Fruit fly (Drosophila melanogaster): ENCODE results near the gene CG9853.
A peak's percentile ranks its signal among the peaks of the same experiment; 100 is the strongest.

The CG9853 gene

DNA sequence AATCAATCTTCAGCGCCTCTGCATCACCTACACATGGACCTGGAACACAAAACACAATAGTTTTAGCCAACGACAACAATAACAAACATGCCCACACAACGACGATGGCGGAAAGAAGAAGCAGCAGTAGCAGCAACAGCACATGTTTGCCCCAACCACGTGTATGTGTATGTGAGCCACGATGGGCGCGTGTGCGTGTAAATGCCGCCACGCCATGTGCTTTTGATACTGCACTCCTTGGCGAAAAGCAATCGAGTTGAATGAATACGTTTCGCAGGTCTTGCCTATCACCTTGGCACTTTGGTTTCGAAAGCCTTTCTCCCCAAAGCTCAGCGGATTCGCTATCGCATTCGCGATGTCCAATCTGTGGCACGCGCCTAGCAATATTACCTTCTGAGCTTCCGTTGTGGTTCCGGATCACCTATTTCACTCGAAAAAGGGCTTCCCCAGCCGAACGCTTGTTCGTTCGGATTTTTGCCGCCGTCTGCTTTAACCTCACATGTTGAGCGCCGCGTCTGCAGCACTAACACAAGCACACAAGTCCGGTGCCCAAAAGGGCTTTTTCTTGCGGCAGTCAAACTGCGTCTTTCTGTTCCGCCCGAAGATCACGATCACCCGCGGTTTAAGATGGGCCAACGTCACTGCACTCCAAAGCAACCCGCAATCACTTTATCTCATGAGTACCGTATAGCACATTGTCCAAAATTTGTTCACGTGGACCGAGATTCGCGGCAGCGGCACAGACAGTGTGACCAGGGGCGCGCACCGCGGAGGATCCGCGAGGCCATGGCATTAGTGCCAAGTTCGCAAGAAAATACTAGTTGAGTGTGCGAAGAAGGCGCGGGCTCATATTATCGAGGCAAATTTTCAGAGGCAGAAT lies 27.0 kb upstream of the CG9853 start, which contains the start of gene srl (continued):
- peak; percentile 86 for TF ChIP-seq CG7987 (GFP tag; optimal IDR thresholded peaks at IDR 0.05)
- TF ChIP-seq CG1832 (GFP tag; optimal IDR thresholded peaks at IDR 0.05), result no peak
- TF ChIP-seq CG33557 (GFP tag; optimal IDR thresholded peaks at IDR 0.05), result no peak
- TF ChIP-seq CG10321 (GFP tag; IDR thresholded peaks at IDR 0.05), result no peak
- TF ChIP-seq emc (GFP tag; optimal IDR thresholded peaks at IDR 0.05), result no peak
- TF ChIP-seq unc-4 (GFP tag; IDR thresholded peaks at IDR 0.05; ENCODE audit: partially characterized antibody), result no peak; the same call in 1 of the 2 replicates
- TF ChIP-seq Lpt (GFP tag; optimal IDR thresholded peaks at IDR 0.05), result no peak
- TF ChIP-seq knrl (GFP tag; IDR thresholded peaks at IDR 0.05; ENCODE audit: partially characterized antibody), result no peak
- no peak for TF ChIP-seq CG14860 (GFP tag; IDR thresholded peaks at IDR 0.05; ENCODE audit: partially characterized antibody)
- TF ChIP-seq unpg (GFP tag; optimal IDR thresholded peaks at IDR 0.05), result no peak
- peak; percentile 13 for TF ChIP-seq pfk (GFP tag; optimal IDR thresholded peaks at IDR 0.05)
- TF ChIP-seq CG15011 (GFP tag; optimal IDR thresholded peaks at IDR 0.05), result no peak
- no peak for TF ChIP-seq lbe (GFP tag; optimal IDR thresholded peaks at IDR 0.05)
- TF ChIP-seq HLH54F (GFP tag; optimal IDR thresholded peaks at IDR 0.05), result no peak
- TF ChIP-seq ems (GFP tag; optimal IDR thresholded peaks at IDR 0.05), result no peak
- TF ChIP-seq CG3995 (GFP tag; optimal IDR thresholded peaks at IDR 0.05), result peak; percentile 9
- TF ChIP-seq Kr (GFP tag; optimal IDR thresholded peaks at IDR 0.05), result no peak
- peak; percentile 76 for TF ChIP-seq sr (GFP tag; IDR thresholded peaks at IDR 0.05)
- no peak for TF ChIP-seq CG3838 (GFP tag; optimal IDR thresholded peaks at IDR 0.05)
- no peak for TF ChIP-seq inv (GFP tag; IDR thresholded peaks at IDR 0.05; ENCODE audit: partially characterized antibody)
- TF ChIP-seq scrt (GFP tag; optimal IDR thresholded peaks at IDR 0.05), result peak; percentile 23
- peak; percentile 70 for TF ChIP-seq CG2116 (GFP tag; optimal IDR thresholded peaks at IDR 0.05)
- peak; percentile 12; the same call in 1 of the 2 replicates for TF ChIP-seq Xrp1 (GFP tag; IDR thresholded peaks at IDR 0.05)
- TF ChIP-seq CG2120 (GFP tag; optimal IDR thresholded peaks at IDR 0.05), result no peak
- TF ChIP-seq Drgx (GFP tag; IDR thresholded peaks at IDR 0.05), result no peak
- TF ChIP-seq CG4854 (GFP tag; optimal IDR thresholded peaks at IDR 0.05), result no peak
- TF ChIP-seq CG6683 (GFP tag; optimal IDR thresholded peaks at IDR 0.05), result no peak
- peak; percentile 14 for TF ChIP-seq CHES-1-like (GFP tag; optimal IDR thresholded peaks at IDR 0.05)
- TF ChIP-seq Ravus (GFP tag; IDR thresholded peaks at IDR 0.05), result no peak
- no peak for TF ChIP-seq chn (GFP tag; optimal IDR thresholded peaks at IDR 0.05)
- no peak for TF ChIP-seq tgo (GFP tag; IDR thresholded peaks at IDR 0.05)
- TF ChIP-seq hb (GFP tag; IDR thresholded peaks at IDR 0.05; ENCODE audit: partially characterized antibody), result no peak
- no peak for TF ChIP-seq CG18619 (GFP tag; optimal IDR thresholded peaks at IDR 0.05)
- no peak for TF ChIP-seq Dek (tag; optimal IDR thresholded peaks at IDR 0.05)
- no peak for TF ChIP-seq CG10959 (GFP tag; IDR thresholded peaks at IDR 0.05)
- no peak for TF ChIP-seq fu2 (GFP tag; optimal IDR thresholded peaks at IDR 0.05)
- no peak for TF ChIP-seq CG14965 (GFP tag; optimal IDR thresholded peaks at IDR 0.05; ENCODE audit: borderline replicate concordance)
- TF ChIP-seq CG4360 (GFP tag; IDR thresholded peaks at IDR 0.05), result no peak
- TF ChIP-seq CG30403 (GFP tag; optimal IDR thresholded peaks at IDR 0.05), result no peak
- TF ChIP-seq fru (optimal IDR thresholded peaks at IDR 0.05), result no peak
- no peak for TF ChIP-seq Atf-2 (GFP tag; optimal IDR thresholded peaks at IDR 0.05)
- TF ChIP-seq HHEX (GFP tag; optimal IDR thresholded peaks at IDR 0.05), result no peak
- TF ChIP-seq CG30431 (GFP tag; optimal IDR thresholded peaks at IDR 0.05), result no peak
- no peak for TF ChIP-seq Nf-YB (GFP tag; optimal IDR thresholded peaks at IDR 0.05)
- TF ChIP-seq Abd-B (GFP tag; optimal IDR thresholded peaks at IDR 0.05), result no peak
- TF ChIP-seq cato (GFP tag; optimal IDR thresholded peaks at IDR 0.05; ENCODE audit: borderline replicate concordance), result no peak
- no peak for TF ChIP-seq mld (GFP tag; IDR thresholded peaks at IDR 0.05; ENCODE audit: partially characterized antibody)
- no peak for TF ChIP-seq tx (GFP tag; optimal IDR thresholded peaks at IDR 0.05)
- TF ChIP-seq GATAe (GFP tag; conservative IDR thresholded peaks at IDR 0.05), result no peak

Data from whole organism, embryonic.